Worm (Caenorhabditis elegans) whole organism, young adult: ENCODE results near the gene kin-36.

ENCODE experiments used
- Y53F4B.3 ChIP-seq: fragments of 200-800 bp; sonication (Bioruptor generic); IDR thresholded peaks from 2 replicates; pipeline ENCODE4 v1.3.6; 2022; ENCODE audit warnings: missing genetic modification reagents, missing genetic modification characterization, missing compliant biosample characterization
- aptf-3 ChIP-seq: fragments of 200-800 bp; sonication (Bioruptor generic); IDR thresholded peaks from 2 replicates; pipeline ENCODE4 v1.3.6; 2022; ENCODE audit warnings: missing genetic modification characterization, missing compliant biosample characterization
- ceh-58 ChIP-seq: fragments of 200-800 bp; sonication (Bioruptor generic); IDR thresholded peaks from 2 replicates; pipeline ENCODE4 v1.3.6; 2022; ENCODE audit warnings: missing genetic modification characterization, missing compliant biosample characterization
- dpl-1 ChIP-seq: fragments of 150-350 bp; optimal IDR thresholded peaks from 2 replicates; lab custom pipeline; 2014; ENCODE audit warnings: missing biosample characterization, missing genetic modification reagents, missing genetic modification characterization
- lag-1 ChIP-seq: fragments of 200-800 bp; sonication (Bioruptor generic); IDR thresholded peaks from 2 replicates; pipeline ENCODE4 v1.3.6; 2022; ENCODE audit warnings: missing genetic modification reagents, missing genetic modification characterization, missing compliant biosample characterization
- let-526 ChIP-seq: fragments of 200-800 bp; sonication (Bioruptor generic); IDR thresholded peaks from 2 replicates; pipeline ENCODE4 v1.3.6; 2022; ENCODE audit warnings: missing genetic modification reagents, missing genetic modification characterization, missing compliant biosample characterization
- lin-35 ChIP-seq, 3 experiments: fragments of 150-350 bp in 2 of 3; sonication (generic microtip) in 1 of 3; optimal IDR thresholded peaks; 2 replicates each; lab custom pipeline; 2014 to 2018; ENCODE audit warnings: missing biosample characterization in 3 of 3, missing genetic modification characterization in 3 of 3, missing genetic modification reagents in 3 of 3
- mxl-1 ChIP-seq: sonication (generic microtip); optimal IDR thresholded peaks from 2 replicates; lab custom pipeline; 2016; ENCODE audit warnings: missing genetic modification characterization, missing compliant biosample characterization
- xnd-1 ChIP-seq: sonication (generic microtip); optimal IDR thresholded peaks from 2 replicates; lab custom pipeline; 2016; ENCODE audit warnings: missing genotype, missing genetic modification reagents, missing genetic modification characterization, missing compliant biosample characterization

ce11 chrIV:4653708-4654107 is 25.1 kb upstream of the kin-36 start:
- no peak for TF ChIP-seq lin-35 (GFP tag; optimal IDR thresholded peaks at IDR 0.05; lab: Kevin White, UChicago)
- no peak for TF ChIP-seq dpl-1
- TF ChIP-seq let-526, result no peak
- TF ChIP-seq lag-1 (GFP tag; lab: Robert Waterston, UW), result no peak
- no peak for TF ChIP-seq mxl-1 (tag; lab: Kevin White, UChicago)
- TF ChIP-seq Y53F4B.3 (GFP tag; lab: Robert Waterston, UW), result no peak
- no peak for TF ChIP-seq aptf-3
- TF ChIP-seq xnd-1 (tag; lab: Kevin White, UChicago), result peak; percentile 96
- no peak for TF ChIP-seq ceh-58 (GFP tag; lab: Robert Waterston, UW)
